Fruit fly (Drosophila melanogaster): ENCODE results near the gene TwdlG.

DNA sequence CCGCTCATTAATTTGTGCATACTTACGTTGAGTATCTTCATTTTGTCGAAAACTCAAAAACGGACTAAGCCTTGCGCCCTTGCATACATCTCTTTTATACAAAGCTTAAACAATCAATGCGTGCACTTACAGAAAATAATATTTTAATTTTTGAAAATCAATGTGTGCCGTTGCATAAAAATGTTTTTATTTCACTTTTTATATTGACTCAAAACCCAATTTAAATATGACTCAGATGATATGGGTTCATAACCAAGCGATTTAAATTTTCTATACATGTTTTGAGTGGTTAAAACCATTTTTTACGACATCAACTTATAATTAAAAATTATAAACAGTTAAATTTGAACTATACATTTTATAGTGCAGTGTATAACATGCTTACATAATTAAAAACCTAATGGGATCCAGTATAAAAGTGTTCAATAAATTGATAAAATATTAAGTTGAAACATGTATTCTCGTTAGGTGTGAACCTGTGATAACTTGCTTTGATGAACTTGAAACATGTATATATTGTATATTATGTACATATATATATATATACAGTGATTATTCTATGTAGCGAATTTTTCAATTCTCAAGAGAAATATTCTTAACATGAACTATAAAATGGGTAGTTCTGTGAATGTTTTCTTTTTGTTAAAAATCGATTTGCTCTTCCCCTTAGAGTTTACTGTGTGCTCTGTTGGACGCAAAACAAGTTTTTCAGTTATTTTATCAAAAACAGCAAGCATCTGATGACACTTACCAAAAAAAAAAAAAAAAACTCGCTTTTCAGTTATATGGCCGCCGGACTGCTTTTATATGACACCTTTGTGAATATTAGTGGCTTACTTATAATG is 7.8 kb downstream of the TwdlG start, which contains the start of gene CG34305:
- no peak for TF ChIP-seq EcR (GFP tag; optimal IDR thresholded peaks at IDR 0.05)
- TF ChIP-seq Dll (optimal IDR thresholded peaks at IDR 0.05), result no peak
- TF ChIP-seq CG8478 (optimal IDR thresholded peaks at IDR 0.05), result no peak
- no peak for TF ChIP-seq pan (optimal IDR thresholded peaks at IDR 0.05)
- TF ChIP-seq psq (optimal IDR thresholded peaks at IDR 0.05), result no peak

All from whole organism.